Worm (Caenorhabditis elegans) whole organism, L4 larva: Measurements from ENCODE around the gene R09A8.2.

Experiments
- egl-27 ChIP-seq: sonication (generic microtip); optimal IDR thresholded peaks from 3 replicates; lab custom pipeline; 2017; ENCODE audit warnings: missing biosample characterization, missing genetic modification reagents, missing genetic modification characterization
- lin-13 ChIP-seq: fragments of 150-350 bp; optimal IDR thresholded peaks from 2 replicates; lab custom pipeline; 2014; ENCODE audit warnings: missing biosample characterization, missing genetic modification reagents, missing genetic modification characterization
- nhr-11 ChIP-seq: fragments of 150-350 bp; optimal IDR thresholded peaks from 2 replicates; lab custom pipeline; 2014; ENCODE audit warnings: missing biosample characterization, missing genetic modification characterization
- zag-1 ChIP-seq: fragments of 150-350 bp; optimal IDR thresholded peaks from 2 replicates; lab custom pipeline; 2014; ENCODE audit warnings: missing biosample characterization, missing genetic modification characterization

ce11 chrX:12574473-12574872 is 44.8 kb upstream of the R09A8.2 start, which contains the start of gene T24D5.1:
- TF ChIP-seq nhr-11 (tag; lab: Kevin White, UChicago), result no peak
- TF ChIP-seq zag-1, result no peak
- TF ChIP-seq egl-27, result no peak
- no peak for TF ChIP-seq lin-13 (GFP tag; lab: Kevin White, UChicago)
